Worm (Caenorhabditis elegans): ENCODE measurements around the gene K10D11.7.

DNA sequence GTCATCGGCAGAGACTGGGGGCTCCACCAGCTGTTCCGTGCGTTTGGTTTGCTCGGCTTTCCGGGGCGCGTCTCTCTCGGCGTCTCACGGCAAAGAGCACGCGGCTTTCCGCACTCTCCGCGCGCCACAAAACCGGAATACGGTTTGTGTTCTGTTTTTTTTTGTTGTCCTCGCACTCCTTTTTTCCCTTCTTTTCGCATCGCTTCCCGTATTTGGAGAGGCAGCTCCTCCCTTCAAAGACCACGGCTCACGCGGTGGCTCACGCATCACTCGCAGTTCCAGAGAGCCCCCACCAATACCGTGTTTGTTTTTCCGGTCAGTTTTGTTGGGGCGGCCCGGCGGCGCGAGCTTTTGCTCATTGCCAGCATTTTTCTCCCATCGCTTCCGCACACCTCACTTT, 27.1 kb upstream of the K10D11.7 start:
- no peak for TF ChIP-seq blmp-1 (tag; optimal IDR thresholded peaks at IDR 0.05)
- TF ChIP-seq ceh-43 (GFP tag; optimal IDR thresholded peaks at IDR 0.05): no peak
- TF ChIP-seq nhr-237 (tag; optimal IDR thresholded peaks at IDR 0.05): no peak
- no peak for TF ChIP-seq elt-3 (tag; optimal IDR thresholded peaks at IDR 0.05)
- no peak for TF ChIP-seq ces-1 (GFP tag; optimal IDR thresholded peaks at IDR 0.05)
- TF ChIP-seq flh-1 (GFP tag; optimal IDR thresholded peaks at IDR 0.05): no peak
- no peak for TF ChIP-seq elt-1 (tag; optimal IDR thresholded peaks at IDR 0.05; ENCODE audit: borderline replicate concordance, insufficient read depth)
- no peak for TF ChIP-seq lin-13 (tag; optimal IDR thresholded peaks at IDR 0.05)
- TF ChIP-seq sem-2 (GFP tag; optimal IDR thresholded peaks at IDR 0.05): no peak
- TF ChIP-seq lsy-2 (tag; optimal IDR thresholded peaks at IDR 0.05): no peak

All from whole organism, mixed stage, embryonic.